Fruit fly (Drosophila melanogaster): Measurements from ENCODE around the gene Actbeta.
A peak's percentile ranks its signal among the peaks of the same experiment; 100 is the strongest.

DNA sequence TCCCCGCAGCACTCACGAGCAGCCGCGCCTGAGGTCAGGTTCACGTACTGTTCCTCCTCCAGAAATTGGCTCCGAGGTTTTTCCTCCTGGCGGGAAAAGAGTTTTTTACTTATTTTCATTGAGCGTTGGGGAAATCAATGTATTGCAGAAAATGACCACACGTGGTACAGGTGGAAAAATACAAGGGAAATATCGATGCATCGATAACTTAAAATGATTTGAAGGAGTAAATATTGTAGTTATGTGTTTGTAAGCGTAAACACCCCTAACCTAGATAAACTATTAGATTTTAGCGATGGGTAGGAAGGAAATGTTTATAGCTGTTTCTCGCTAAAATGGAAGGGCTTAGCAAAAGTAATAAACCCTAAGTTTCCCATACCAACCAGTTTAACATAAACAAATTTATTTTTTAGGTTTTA, 53.9 kb downstream of the Actbeta start:
- TF ChIP-seq CG34367 (tag; optimal IDR thresholded peaks at IDR 0.05) (no peak), CG9948 (tag; optimal IDR thresholded peaks at IDR 0.05) (peak; percentile 18), CG13204 (GFP tag; optimal IDR thresholded peaks at IDR 0.05) (no peak), fd96Ca (GFP tag; IDR thresholded peaks at IDR 0.05) (no peak), CG12605 (GFP tag; IDR thresholded peaks at IDR 0.05) (no peak), Pif1B (GFP tag; optimal IDR thresholded peaks at IDR 0.05) (no peak), CG15710 (tag; optimal IDR thresholded peaks at IDR 0.05) (peak; percentile 18)

Data from whole organism, pupa.